Worm (Caenorhabditis elegans) whole organism, mixed stage, embryonic: Measurements from ENCODE around the gene M88.3.

Experiments used
- nhr-237 ChIP-seq: fragments of 150-350 bp; optimal IDR thresholded peaks from 2 replicates; lab custom pipeline; 2014; ENCODE audit warnings: missing biosample characterization, missing genetic modification characterization
- nhr-28 ChIP-seq: fragments of 150-350 bp; optimal IDR thresholded peaks from 2 replicates; lab custom pipeline; 2014; ENCODE audit warnings: missing biosample characterization, missing genetic modification characterization
- unc-62 ChIP-seq: fragments of 150-350 bp; optimal IDR thresholded peaks from 2 replicates; lab custom pipeline; 2014; ENCODE audit warnings: missing biosample characterization, missing genetic modification reagents, missing genetic modification characterization

DNA sequence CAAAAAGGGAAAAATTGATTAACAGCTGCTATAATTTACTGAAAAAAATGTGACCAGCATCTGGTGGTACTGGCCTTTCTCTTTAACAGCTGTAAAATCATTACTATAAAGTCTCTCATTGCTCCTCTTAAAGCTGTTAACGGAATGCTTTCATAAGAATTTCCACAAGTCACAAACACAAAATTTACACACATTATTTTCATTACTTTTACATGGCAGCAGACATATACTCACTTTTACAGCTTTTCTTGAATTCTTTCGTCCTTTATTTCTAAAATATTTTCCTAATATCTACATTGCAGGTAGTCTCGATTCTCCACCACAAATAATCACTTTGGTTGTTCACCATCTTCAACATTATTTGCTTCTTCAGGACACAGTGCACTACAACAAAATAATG lies 8.5 kb upstream of the M88.3 start, which contains the start of gene imph-1:
- TF ChIP-seq unc-62: no peak
- no peak for TF ChIP-seq nhr-28 (tag; lab: Kevin White, UChicago)
- no peak for TF ChIP-seq nhr-237 (tag; lab: Kevin White, UChicago)
